Fruit fly (Drosophila melanogaster): Measurements from ENCODE around the gene CG13606.
A peak's percentile ranks its signal among the peaks of the same experiment; 100 is the strongest.

Gene CG13606

dm6 chr3R:24161173-24161811 lies 11.1 kb upstream of the CG13606 start, which contains the start of the genes Myo95E and TBC1d7 (continued):
- no peak for TF ChIP-seq D (optimal IDR thresholded peaks at IDR 0.05)
- peak; percentile 74 for TF ChIP-seq D (GFP tag; optimal IDR thresholded peaks at IDR 0.05)
- TF ChIP-seq cwo (GFP tag; optimal IDR thresholded peaks at IDR 0.05), result peak; percentile 76
- peak; percentile 93 for TF ChIP-seq MBD-R2 (GFP tag; IDR thresholded peaks at IDR 0.05)
- peak; percentile 27 for TF ChIP-seq Antp (GFP tag; optimal IDR thresholded peaks at IDR 0.05)
- no peak for TF ChIP-seq CG8089 (GFP tag; optimal IDR thresholded peaks at IDR 0.05)
- peak; percentile 77 for TF ChIP-seq CG7987 (GFP tag; optimal IDR thresholded peaks at IDR 0.05)
- peak; percentile 91 for TF ChIP-seq CG15269 (tag; optimal IDR thresholded peaks at IDR 0.05)
- peak; percentile 72 for TF ChIP-seq ewg (GFP tag; optimal IDR thresholded peaks at IDR 0.05)
- TF ChIP-seq Optix (GFP tag; IDR thresholded peaks at IDR 0.05), result peak; percentile 88
- TF ChIP-seq CG2129 (GFP tag; IDR thresholded peaks at IDR 0.05; ENCODE audit: partially characterized antibody), result peak; percentile 59
- peak; percentile 92 for TF ChIP-seq CG12659 (GFP tag; optimal IDR thresholded peaks at IDR 0.05)
- peak; percentile 47; the same call in 1 of the 2 replicates for TF ChIP-seq GATAe (GFP tag; conservative IDR thresholded peaks at IDR 0.05)
- peak; percentile 67 for TF ChIP-seq Spps (tag; optimal IDR thresholded peaks at IDR 0.05)
- peak; percentile 76 for TF ChIP-seq CG4617 (GFP tag; optimal IDR thresholded peaks at IDR 0.05; ENCODE audit: borderline replicate concordance)
- no peak for TF ChIP-seq CG12236 (GFP tag; optimal IDR thresholded peaks at IDR 0.05)
- TF ChIP-seq CG34422 (GFP tag; IDR thresholded peaks at IDR 0.05), result peak; percentile 95
- TF ChIP-seq Tbp (GFP tag; optimal IDR thresholded peaks at IDR 0.05), result no peak
- peak; percentile 81 for TF ChIP-seq kay (GFP tag; optimal IDR thresholded peaks at IDR 0.05)
- peak; percentile 89 for TF ChIP-seq ind (GFP tag; optimal IDR thresholded peaks at IDR 0.05)
- TF ChIP-seq sim (GFP tag; IDR thresholded peaks at IDR 0.05), result 0 out of 2 replicates have a peak, but pooled peaks have one; percentile 72
- peak; percentile 92 for TF ChIP-seq CG30403 (GFP tag; optimal IDR thresholded peaks at IDR 0.05)
- peak; percentile 83 for TF ChIP-seq Oli (tag; optimal IDR thresholded peaks at IDR 0.05)
- peak; percentile 42 for TF ChIP-seq CG17186 (GFP tag; optimal IDR thresholded peaks at IDR 0.05)
- no peak for TF ChIP-seq kni (GFP tag; optimal IDR thresholded peaks at IDR 0.05)
- TF ChIP-seq disco-r (GFP tag; optimal IDR thresholded peaks at IDR 0.05), result no peak
- peak; percentile 74 for TF ChIP-seq CG34376 (GFP tag; optimal IDR thresholded peaks at IDR 0.05)
- no peak for TF ChIP-seq CG8290 (GFP tag; optimal IDR thresholded peaks at IDR 0.05)
- no peak for TF ChIP-seq CG8290 (tag; optimal IDR thresholded peaks at IDR 0.05)
- peak; percentile 54 for TF ChIP-seq Dip3 (GFP tag; optimal IDR thresholded peaks at IDR 0.05)
- no peak for TF ChIP-seq fru (optimal IDR thresholded peaks at IDR 0.05)
- no peak for TF ChIP-seq CG10431 (GFP tag; optimal IDR thresholded peaks at IDR 0.05)
- peak; percentile 18 for TF ChIP-seq CG9609 (GFP tag; optimal IDR thresholded peaks at IDR 0.05)
- TF ChIP-seq Mad (GFP tag; optimal IDR thresholded peaks at IDR 0.05), result peak; percentile 60
- peak; percentile 95 for TF ChIP-seq danr (GFP tag; IDR thresholded peaks at IDR 0.05)
- peak in 1 of 2 experiments; percentile 53 for TF ChIP-seq crp (GFP tag; optimal IDR thresholded peaks at IDR 0.05)
- peak; percentile 84 for TF ChIP-seq CG2120 (GFP tag; optimal IDR thresholded peaks at IDR 0.05)
- peak; percentile 57; the same call in 2 of the 3 replicates for TF ChIP-seq Doc3 (GFP tag; IDR thresholded peaks at IDR 0.05; ENCODE audit: partially characterized antibody)
- peak; percentile 95 for TF ChIP-seq Rfx (GFP tag; IDR thresholded peaks at IDR 0.05)
- peak; percentile 69 for TF ChIP-seq CG10321 (GFP tag; IDR thresholded peaks at IDR 0.05)
- TF ChIP-seq CG10366 (GFP tag; IDR thresholded peaks at IDR 0.05), result peak; percentile 89
- TF ChIP-seq dysf (GFP tag; IDR thresholded peaks at IDR 0.05), result peak; percentile 95
- TF ChIP-seq pum (GFP tag; optimal IDR thresholded peaks at IDR 0.05), result peak; percentile 56
- peak; percentile 63 for TF ChIP-seq CG6854 (GFP tag; optimal IDR thresholded peaks at IDR 0.05)
- no peak for TF ChIP-seq NK7.1 (GFP tag; optimal IDR thresholded peaks at IDR 0.05)
- TF ChIP-seq klu (GFP tag; IDR thresholded peaks at IDR 0.05), result peak; percentile 84
- TF ChIP-seq Ets97D (GFP tag; optimal IDR thresholded peaks at IDR 0.05), result peak; percentile 47
- TF ChIP-seq CG4404 (GFP tag; IDR thresholded peaks at IDR 0.05), result peak; percentile 91
- TF ChIP-seq CG6272 (GFP tag; IDR thresholded peaks at IDR 0.05), result peak; percentile 96
- TF ChIP-seq CG11456 (GFP tag; IDR thresholded peaks at IDR 0.05), result peak; percentile 87
- peak; percentile 88 for TF ChIP-seq CG13775 (GFP tag; optimal IDR thresholded peaks at IDR 0.05)

Data from whole organism, embryonic.